Fruit fly (Drosophila melanogaster) S2 (cell line): ENCODE data around the gene Rbfox1.

Experiments
- CG8478 ChIP-seq: fragments of >200 bp; optimal IDR thresholded peaks from 2 replicates; lab custom pipeline; 2018
- CTCF ChIP-seq, 2 experiments: fragments of >200 bp; optimal IDR thresholded peaks; 2 replicates each; lab custom pipeline; 2018

- TF ChIP-seq CG8478 (no peak), CTCF (optimal IDR thresholded peaks at IDR 0.05; lab: Kevin White, UChicago) (no peak)
Observed at dm6 chr3L:10558982-10559381, 77.8 kb downstream of the Rbfox1 start, which contains the start of gene CG6527.
